Fruit fly (Drosophila melanogaster) whole organism, embryonic: ENCODE data around the gene Cyt-c-p.

Experiments used
- ATbp ChIP-seq: fragments of 200-800 bp; sonication (Bioruptor generic); optimal IDR thresholded peaks from 2 replicates; lab custom pipeline; 2017; ENCODE audit warnings: missing biosample characterization, mild to moderate bottlenecking, missing genetic modification characterization, missing genetic modification reagents
- Abd-B ChIP-seq: fragments of 200-800 bp; sonication (Bioruptor generic); optimal IDR thresholded peaks from 2 replicates; lab custom pipeline; 2018; ENCODE audit warnings: missing biosample characterization, mild to moderate bottlenecking, missing genetic modification characterization, moderate library complexity
- Atf6 ChIP-seq: fragments of 200-800 bp; sonication (Bioruptor generic); IDR thresholded peaks from 2 replicates; pipeline ENCODE4 v1.3.6; 2022; ENCODE audit warnings: missing biosample characterization, missing genetic modification characterization
- CG10274 ChIP-seq: fragments of 200-800 bp; sonication (Bioruptor generic); optimal IDR thresholded peaks from 3 replicates; lab custom pipeline; 2017; ENCODE audit warnings: missing biosample characterization, mild to moderate bottlenecking, missing genetic modification characterization
- CG10431 ChIP-seq: fragments of 200-800 bp; sonication (Bioruptor generic); optimal IDR thresholded peaks from 3 replicates; lab custom pipeline; 2018; ENCODE audit warnings: missing biosample characterization, mild to moderate bottlenecking, missing genetic modification characterization
- CG12219 ChIP-seq: fragments of 200-800 bp; sonication (Bioruptor generic); optimal IDR thresholded peaks from 3 replicates; lab custom pipeline; 2018; ENCODE audit warnings: missing biosample characterization, mild to moderate bottlenecking, missing genetic modification characterization
- CG12236 ChIP-seq: fragments of 200-800 bp; sonication (Bioruptor generic); optimal IDR thresholded peaks from 2 replicates; lab custom pipeline; 2016; ENCODE audit warnings: missing biosample characterization, missing genetic modification characterization
- CG12391 ChIP-seq: fragments of 200-800 bp; sonication (Bioruptor generic); optimal IDR thresholded peaks from 3 replicates; lab custom pipeline; 2018; ENCODE audit warnings: missing biosample characterization, mild to moderate bottlenecking, missing genetic modification characterization, moderate library complexity
- CG13287 ChIP-seq: fragments of 200-800 bp; sonication (Bioruptor generic); IDR thresholded peaks from 2 replicates; pipeline ENCODE4 v1.3.6; 2022; ENCODE audit warnings: missing biosample characterization, missing genetic modification characterization; ENCODE audit not compliant: partially characterized antibody
- CG15073 ChIP-seq: fragments of 200-800 bp; sonication (Bioruptor generic); optimal IDR thresholded peaks from 2 replicates; lab custom pipeline; 2016; ENCODE audit warnings: missing biosample characterization, missing genetic modification characterization
- CG2202 ChIP-seq: fragments of 200-800 bp; sonication (Bioruptor generic); optimal IDR thresholded peaks from 2 replicates; lab custom pipeline; 2018; ENCODE audit warnings: missing biosample characterization, mild to moderate bottlenecking, missing genetic modification characterization
- CG2889 ChIP-seq: fragments of 200-800 bp; sonication (Bioruptor generic); IDR thresholded peaks from 3 replicates; pipeline ENCODE4 v1.3.6; 2022; ENCODE audit warnings: missing biosample characterization, missing genetic modification characterization
- CG31224 ChIP-seq: fragments of 200-800 bp; sonication (Bioruptor generic); IDR thresholded peaks from 2 replicates; pipeline ENCODE4 v1.3.6; 2022; ENCODE audit warnings: missing biosample characterization, missing genetic modification characterization
- CG4328 ChIP-seq: fragments of 200-800 bp; sonication (Bioruptor generic); optimal IDR thresholded peaks from 3 replicates; lab custom pipeline; 2017; ENCODE audit warnings: missing biosample characterization, missing genetic modification reagents, missing genetic modification characterization
- CG4730 ChIP-seq: fragments of 200-800 bp; sonication (Bioruptor generic); IDR thresholded peaks from 2 replicates; pipeline ENCODE4 v1.3.6; 2022; ENCODE audit warnings: missing biosample characterization, missing genetic modification characterization
- CG6175 ChIP-seq: fragments of 200-800 bp; sonication (Bioruptor generic); IDR thresholded peaks from 3 replicates; pipeline ENCODE4 v1.3.6; 2022; ENCODE audit warnings: missing biosample characterization, missing genetic modification characterization
- CG8388 ChIP-seq: fragments of 200-800 bp; sonication (Bioruptor generic); optimal IDR thresholded peaks from 2 replicates; lab custom pipeline; 2019; ENCODE audit warnings: missing biosample characterization, mild to moderate bottlenecking, missing genetic modification characterization, moderate library complexity
- Dad ChIP-seq: fragments of 200-800 bp; sonication (Bioruptor generic); optimal IDR thresholded peaks from 3 replicates; lab custom pipeline; 2016; ENCODE audit warnings: missing biosample characterization, missing genetic modification characterization
- Doc2 ChIP-seq: fragments of 200-800 bp; sonication (Bioruptor generic); IDR thresholded peaks from 2 replicates; pipeline ENCODE4 v1.3.6; 2022; ENCODE audit warnings: missing biosample characterization, missing genetic modification characterization
- Drgx ChIP-seq: fragments of 200-800 bp; sonication (Bioruptor generic); IDR thresholded peaks from 2 replicates; pipeline ENCODE4 v1.3.6; 2022; ENCODE audit warnings: missing biosample characterization, missing genetic modification characterization
- E2f2 ChIP-seq: fragments of 200-800 bp; sonication (Bioruptor generic); IDR thresholded peaks from 2 replicates; pipeline ENCODE4 v1.3.6; 2022; ENCODE audit warnings: missing biosample characterization, missing genetic modification characterization
- HHEX ChIP-seq: fragments of 200-800 bp; sonication (Bioruptor generic); optimal IDR thresholded peaks from 3 replicates; lab custom pipeline; 2017; ENCODE audit warnings: missing biosample characterization, mild to moderate bottlenecking, missing genetic modification characterization, missing genetic modification reagents
- HLH54F ChIP-seq: fragments of 200-800 bp; sonication (Bioruptor generic); optimal IDR thresholded peaks from 3 replicates; lab custom pipeline; 2016; ENCODE audit warnings: missing biosample characterization, missing genetic modification characterization
- MBD-R2 ChIP-seq: fragments of 200-800 bp; sonication (Bioruptor generic); IDR thresholded peaks from 2 replicates; pipeline ENCODE4 v1.3.6; 2022; ENCODE audit warnings: missing biosample characterization, missing genetic modification characterization
- Myb ChIP-seq: fragments of 200-800 bp; sonication (Bioruptor generic); optimal IDR thresholded peaks from 2 replicates; lab custom pipeline; 2016; ENCODE audit warnings: missing biosample characterization, missing genetic modification characterization
- Six4 ChIP-seq: fragments of 200-800 bp; sonication (Bioruptor generic); optimal IDR thresholded peaks from 2 replicates; lab custom pipeline; 2016; ENCODE audit warnings: missing biosample characterization, missing genetic modification characterization
- Sry-β ChIP-seq: fragments of 200-800 bp; sonication (Bioruptor generic); optimal IDR thresholded peaks from 2 replicates; lab custom pipeline; 2018; ENCODE audit warnings: missing biosample characterization, mild to moderate bottlenecking, missing genetic modification characterization, moderate library complexity
- TFAM ChIP-seq: fragments of 200-800 bp; sonication (Bioruptor generic); optimal IDR thresholded peaks from 2 replicates; lab custom pipeline; 2017; ENCODE audit warnings: missing biosample characterization, missing genetic modification characterization, inconsistent platforms
- amos ChIP-seq: fragments of 200-800 bp; sonication (Bioruptor generic); IDR thresholded peaks from 2 replicates; pipeline ENCODE4 v1.3.6; 2022; ENCODE audit warnings: missing biosample characterization, missing genetic modification characterization; ENCODE audit not compliant: partially characterized antibody
- ap ChIP-seq: fragments of 200-800 bp; sonication (Bioruptor generic); IDR thresholded peaks from 2 replicates; pipeline ENCODE4 v1.3.6; 2022; ENCODE audit warnings: missing biosample characterization, missing genetic modification characterization
- ash1 ChIP-seq: fragments of 200-800 bp; sonication (Bioruptor generic); optimal IDR thresholded peaks from 2 replicates; lab custom pipeline; 2018; ENCODE audit warnings: missing biosample characterization, mild to moderate bottlenecking, missing genetic modification characterization
- dpn ChIP-seq, 2 experiments: fragments of 200-800 bp; sonication (Bioruptor generic); optimal IDR thresholded peaks; 3 replicates each; lab custom pipeline; 2016; ENCODE audit warnings: missing biosample characterization in 2 of 2, missing genetic modification characterization in 2 of 2
- ewg ChIP-seq: fragments of 200-800 bp; sonication (Bioruptor generic); optimal IDR thresholded peaks from 3 replicates; lab custom pipeline; 2017; ENCODE audit warnings: mild to moderate bottlenecking, missing biosample characterization, missing genetic modification reagents, missing genetic modification characterization
- gsb-n ChIP-seq: fragments of 200-800 bp; sonication (Bioruptor generic); optimal IDR thresholded peaks from 3 replicates; lab custom pipeline; 2018; ENCODE audit warnings: missing biosample characterization, mild to moderate bottlenecking, missing genetic modification characterization
- her ChIP-seq: fragments of 200-800 bp; sonication (Bioruptor generic); optimal IDR thresholded peaks from 2 replicates; lab custom pipeline; 2016; ENCODE audit warnings: missing biosample characterization, missing genetic modification characterization
- hkb ChIP-seq, 2 experiments: fragments of 200-800 bp in 1 of 2; fragments of >200 bp in 1 of 2; sonication (Bioruptor generic) in 1 of 2; IDR thresholded peaks in 1 of 2; optimal IDR thresholded peaks in 1 of 2; 2 replicates each; pipeline versions ENCODE4 v1.3.6 to Lab custom; 2017 to 2022; ENCODE audit warnings: missing biosample characterization in 1 of 2, missing genetic modification characterization in 1 of 2
- jigr1 ChIP-seq: fragments of 200-800 bp; sonication (Bioruptor generic); IDR thresholded peaks from 3 replicates; pipeline ENCODE4 v1.3.6; 2022; ENCODE audit warnings: missing biosample characterization, missing genetic modification characterization
- lov ChIP-seq, 2 experiments: fragments of 200-800 bp in 1 of 2; fragments of >200 bp in 1 of 2; sonication (Bioruptor generic) in 1 of 2; IDR thresholded peaks in 1 of 2; optimal IDR thresholded peaks in 1 of 2; 2 replicates in 1 of 2; 3 replicates in 1 of 2; pipeline versions ENCODE4 v1.3.6 to Lab custom; 2017 to 2022; ENCODE audit warnings: missing biosample characterization in 1 of 2, missing genetic modification characterization in 1 of 2
- nom ChIP-seq: fragments of 200-800 bp; sonication (Bioruptor generic); optimal IDR thresholded peaks from 2 replicates; lab custom pipeline; 2017; ENCODE audit warnings: missing biosample characterization, missing genetic modification characterization, mild to moderate bottlenecking, moderate library complexity, missing genetic modification reagents
- p53 ChIP-seq: fragments of 200-800 bp; sonication (Bioruptor generic); optimal IDR thresholded peaks from 2 replicates; lab custom pipeline; 2016; ENCODE audit warnings: missing biosample characterization, missing genetic modification characterization
- pum ChIP-seq: fragments of 200-800 bp; sonication (Bioruptor generic); optimal IDR thresholded peaks from 2 replicates; lab custom pipeline; 2016; ENCODE audit warnings: missing biosample characterization, missing genetic modification characterization
- rib ChIP-seq: fragments of 200-800 bp; sonication (Bioruptor generic); IDR thresholded peaks from 2 replicates; pipeline ENCODE4 v1.3.6; 2022; ENCODE audit warnings: missing biosample characterization, missing genetic modification characterization
- sob ChIP-seq: fragments of 200-800 bp; sonication (Bioruptor generic); IDR thresholded peaks from 2 replicates; pipeline ENCODE4 v1.3.6; 2022; ENCODE audit warnings: missing biosample characterization, missing genetic modification characterization
- ssp ChIP-seq: fragments of 200-800 bp; sonication (Bioruptor generic); IDR thresholded peaks from 2 replicates; pipeline ENCODE4 v1.3.6; 2022; ENCODE audit warnings: missing biosample characterization, missing genetic modification characterization
- tap ChIP-seq: fragments of 200-800 bp; optimal IDR thresholded peaks from 3 replicates; lab custom pipeline; 2019; ENCODE audit warnings: missing biosample characterization, mild to moderate bottlenecking, missing genetic modification characterization, moderate library complexity
- tin ChIP-seq: fragments of 200-800 bp; sonication (Bioruptor generic); optimal IDR thresholded peaks from 3 replicates; lab custom pipeline; 2016; ENCODE audit warnings: missing biosample characterization, missing genetic modification characterization
- toy ChIP-seq: fragments of 200-800 bp; sonication (Bioruptor generic); IDR thresholded peaks from 2 replicates; pipeline ENCODE4 v1.3.6; 2022; ENCODE audit warnings: missing biosample characterization, missing genetic modification characterization
- tup ChIP-seq: fragments of 200-800 bp; sonication (Bioruptor generic); optimal IDR thresholded peaks from 2 replicates; lab custom pipeline; 2016; ENCODE audit warnings: missing biosample characterization, mild to moderate bottlenecking, missing genetic modification characterization, moderate library complexity
- usp ChIP-seq: fragments of >200 bp; optimal IDR thresholded peaks from 2 replicates; lab custom pipeline; 2017; ENCODE audit warnings: missing biosample characterization, missing genetic modification characterization

Cyt-c-p gene

DNA sequence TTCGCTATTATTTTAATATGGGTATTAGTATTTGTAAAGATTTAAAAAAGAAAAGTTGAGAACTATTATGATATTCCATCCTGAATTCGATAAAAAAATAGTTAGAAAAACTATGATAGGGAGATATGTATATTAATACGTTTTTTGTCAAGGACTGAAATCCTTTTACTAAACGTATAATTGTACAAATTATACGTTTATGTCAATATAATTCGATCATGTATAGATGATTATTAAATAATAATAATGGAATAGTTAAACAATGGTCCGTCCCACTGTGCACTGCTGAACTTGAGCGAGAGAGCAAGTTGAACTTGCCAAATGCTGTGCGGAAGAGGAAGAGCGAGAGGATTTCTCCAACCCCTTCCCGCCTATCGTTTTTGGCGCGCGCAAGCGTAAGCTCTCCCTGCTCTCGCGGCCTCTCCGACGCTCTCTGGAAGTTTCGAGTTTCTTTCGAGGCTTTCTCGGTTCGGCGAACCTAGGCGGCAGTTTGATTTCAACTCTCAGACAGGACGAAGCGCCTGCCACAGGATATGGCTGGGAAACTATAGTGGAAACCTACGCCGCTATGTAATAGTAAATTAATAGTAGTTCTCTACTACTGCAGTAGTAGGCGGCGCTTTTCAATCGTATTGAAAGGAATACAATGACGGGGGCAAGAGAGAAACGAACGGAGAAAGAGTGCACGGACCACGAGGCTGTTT, 34.7 kb upstream of the Cyt-c-p start (continued):
- no peak for TF ChIP-seq sob (GFP tag; lab: Robert Waterston, UW)
- TF ChIP-seq p53 = no peak
- no peak for TF ChIP-seq tin (GFP tag; lab: Kevin White, UChicago)
- TF ChIP-seq amos (GFP tag; lab: Robert Waterston, UW) = no peak
- no peak; the same call in 1 of the 2 replicates for TF ChIP-seq E2f2
- TF ChIP-seq MBD-R2 (GFP tag; lab: Robert Waterston, UW) = no peak
- no peak for TF ChIP-seq Doc2 (GFP tag; lab: Robert Waterston, UW)
- TF ChIP-seq her = no peak
- no peak for TF ChIP-seq pum (GFP tag; lab: Kevin White, UChicago)
- TF ChIP-seq Drgx = peak; percentile 26
- no peak for TF ChIP-seq hkb (optimal IDR thresholded peaks at IDR 0.05; lab: Kevin White, UChicago)
- peak; percentile 14; the same call in 1 of the 2 replicates for TF ChIP-seq hkb (GFP tag; IDR thresholded peaks at IDR 0.05; lab: Robert Waterston, UW)
- no peak for TF ChIP-seq Myb (GFP tag; lab: Kevin White, UChicago)
- TF ChIP-seq Six4 (GFP tag; lab: Kevin White, UChicago) = peak; percentile 33
- TF ChIP-seq ash1 = no peak
- TF ChIP-seq CG13287 (GFP tag; lab: Robert Waterston, UW) = no peak; the same call in 1 of the 2 replicates
- peak; percentile 49 for TF ChIP-seq gsb-n
- TF ChIP-seq CG4730 = no peak
- no peak for TF ChIP-seq CG31224 (GFP tag; lab: Robert Waterston, UW)
- peak; percentile 41 for TF ChIP-seq ATbp (GFP tag; lab: Kevin White, UChicago)
- TF ChIP-seq jigr1 (GFP tag; lab: Robert Waterston, UW) = no peak
- no peak for TF ChIP-seq lov (optimal IDR thresholded peaks at IDR 0.05; lab: Kevin White, UChicago)
- TF ChIP-seq lov (GFP tag; IDR thresholded peaks at IDR 0.05; lab: Robert Waterston, UW) = no peak
- no peak for TF ChIP-seq CG15073 (GFP tag; lab: Kevin White, UChicago)
- TF ChIP-seq CG10274 (GFP tag; lab: Kevin White, UChicago) = no peak
- no peak for TF ChIP-seq tap (tag; lab: Kevin White, UChicago)
- no peak; the same call in 1 of the 2 replicates for TF ChIP-seq ssp (GFP tag; lab: Robert Waterston, UW)
- no peak for TF ChIP-seq CG2889 (GFP tag; lab: Robert Waterston, UW)
- TF ChIP-seq CG10431 (GFP tag; lab: Kevin White, UChicago) = no peak
- no peak for TF ChIP-seq CG12236 (GFP tag; lab: Kevin White, UChicago)
- TF ChIP-seq nom (GFP tag; lab: Kevin White, UChicago) = peak; percentile 36
- TF ChIP-seq ewg (GFP tag; lab: Kevin White, UChicago) = peak; percentile 92
- TF ChIP-seq rib = no peak
- TF ChIP-seq CG12219 (GFP tag; lab: Kevin White, UChicago) = peak; percentile 8
- no peak for TF ChIP-seq Sry-β
- no peak for TF ChIP-seq CG6175 (GFP tag; lab: Robert Waterston, UW)
- TF ChIP-seq HHEX = peak; percentile 59
- TF ChIP-seq TFAM (GFP tag; lab: Kevin White, UChicago) = no peak
- peak; percentile 58 for TF ChIP-seq Abd-B (GFP tag; lab: Kevin White, UChicago)
- no peak for TF ChIP-seq Dad
- peak; percentile 40; the same call in 1 of the 2 replicates for TF ChIP-seq Atf6 (GFP tag; lab: Robert Waterston, UW)
- no peak for TF ChIP-seq ap (GFP tag; lab: Robert Waterston, UW)
- peak; percentile 63 for TF ChIP-seq CG12391 (tag; lab: Kevin White, UChicago)
- no peak for TF ChIP-seq HLH54F (GFP tag; lab: Kevin White, UChicago)
- peak; percentile 40 for TF ChIP-seq CG8388 (GFP tag; lab: Kevin White, UChicago)
- no peak for TF ChIP-seq CG2202 (tag; lab: Kevin White, UChicago)
- TF ChIP-seq usp (GFP tag; lab: Kevin White, UChicago) = no peak
- TF ChIP-seq tup (GFP tag; lab: Kevin White, UChicago) = no peak
- no peak for TF ChIP-seq toy (GFP tag; lab: Robert Waterston, UW)
- peak in 1 of 2 experiments; percentile 10 for TF ChIP-seq dpn (GFP tag; optimal IDR thresholded peaks at IDR 0.05; lab: Kevin White, UChicago)
- TF ChIP-seq CG4328 (GFP tag; lab: Kevin White, UChicago) = peak; percentile 6
